Worm (Caenorhabditis elegans) whole organism, late embryonic: Measurements from ENCODE around the gene farl-11.

Experiments used
- hlh-30 ChIP-seq: sonication (generic microtip); optimal IDR thresholded peaks from 2 replicates; lab custom pipeline; 2017; ENCODE audit warnings: antibody characterized with exemption, missing genetic modification characterization, missing compliant biosample characterization; ENCODE audit not compliant: insufficient read depth
- ztf-16 ChIP-seq: sonication (generic microtip); optimal IDR thresholded peaks from 2 replicates; lab custom pipeline; 2017; ENCODE audit warnings: missing genetic modification characterization, missing compliant biosample characterization

DNA sequence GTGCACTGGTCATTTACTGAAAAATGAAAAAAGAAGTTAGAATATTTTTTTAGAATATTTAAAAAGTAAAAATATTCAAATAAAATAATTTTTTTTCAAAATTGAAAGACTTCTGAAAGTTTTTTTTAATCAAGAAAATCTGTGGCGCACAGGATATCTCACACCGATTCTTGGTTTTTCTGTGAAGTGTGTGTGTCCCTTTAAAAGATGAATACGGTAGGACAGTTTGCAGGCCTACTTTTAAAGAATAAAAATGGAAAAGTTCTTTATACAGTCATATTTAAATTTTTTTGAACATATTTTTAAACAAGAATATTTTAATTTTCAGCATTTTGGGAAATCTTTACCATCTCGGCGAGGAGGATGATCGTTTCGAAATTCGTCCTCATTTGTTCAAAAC, 6.3 kb downstream of the farl-11 start, which contains the start of gene mct-5:
- TF ChIP-seq ztf-16 (tag; lab: Kevin White, UChicago): no peak
- no peak for TF ChIP-seq hlh-30
